Worm (Caenorhabditis elegans): ENCODE results near the gene C55A6.4.

The C55A6.4 gene

DNA sequence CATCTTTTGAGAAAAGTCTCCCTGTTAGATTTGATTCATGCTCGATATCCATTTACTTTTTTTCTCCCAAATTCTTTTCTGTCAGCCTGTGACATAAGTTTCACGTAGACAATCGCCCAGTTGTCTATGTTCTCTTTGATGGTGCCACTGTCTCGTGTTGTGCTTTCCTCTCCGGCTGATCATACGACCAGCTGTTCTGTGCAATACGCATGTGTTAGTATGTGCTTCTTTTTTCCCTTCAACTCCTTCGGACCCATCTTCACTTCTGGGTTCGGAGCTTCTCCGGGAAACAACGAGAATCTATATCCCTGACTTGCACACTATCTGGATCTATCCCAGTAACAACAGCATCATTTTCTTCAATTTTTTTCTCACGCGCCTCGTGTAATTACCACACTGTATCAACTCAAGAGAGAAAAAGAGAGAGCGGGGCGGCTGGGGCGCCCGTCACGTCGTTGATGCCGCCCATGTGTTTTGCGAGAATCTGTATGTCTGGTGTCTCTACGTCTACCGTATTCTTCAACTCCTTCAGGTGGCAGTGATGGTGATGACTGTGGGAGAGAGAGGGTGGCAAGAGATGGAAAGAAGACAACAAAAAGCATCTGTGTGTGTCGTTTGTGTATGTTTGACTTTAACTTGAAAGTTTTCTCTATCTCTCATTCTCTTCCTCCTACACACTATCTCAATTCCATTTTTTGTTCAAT lies 14.3 kb upstream of the C55A6.4 start (continued):
- TF ChIP-seq sea-2 (GFP tag; IDR thresholded peaks at IDR 0.05) = no peak
- peak; percentile 98 for TF ChIP-seq nhr-80 (tag; optimal IDR thresholded peaks at IDR 0.05)
- no peak for TF ChIP-seq fkh-3 (tag; optimal IDR thresholded peaks at IDR 0.05)
- TF ChIP-seq K12H6.12 (tag; optimal IDR thresholded peaks at IDR 0.05) = peak; percentile 76
- no peak for TF ChIP-seq F57C9.4 (tag; optimal IDR thresholded peaks at IDR 0.05)
- TF ChIP-seq ceh-79 (tag; optimal IDR thresholded peaks at IDR 0.05) = no peak
- no peak for TF ChIP-seq F49E8.2 (tag; optimal IDR thresholded peaks at IDR 0.05; ENCODE audit: insufficient read depth)
- TF ChIP-seq F10E7.11 (tag; optimal IDR thresholded peaks at IDR 0.05) = no peak
- TF ChIP-seq bed-2 (GFP tag; IDR thresholded peaks at IDR 0.05) = no peak
- TF ChIP-seq ztf-3 (GFP tag; optimal IDR thresholded peaks at IDR 0.05) = peak; percentile 34
- TF ChIP-seq madf-8 (GFP tag; conservative IDR thresholded peaks at IDR 0.05) = no peak
- no peak for TF ChIP-seq him-1 (tag; optimal IDR thresholded peaks at IDR 0.05)
- no peak for TF ChIP-seq B0035.1 (tag; optimal IDR thresholded peaks at IDR 0.05)
- no peak for TF ChIP-seq snpc-3.4 (tag; optimal IDR thresholded peaks at IDR 0.05)
- TF ChIP-seq snpc-1.1 (tag; optimal IDR thresholded peaks at IDR 0.05; ENCODE audit: insufficient read depth) = no peak
- no peak for TF ChIP-seq ztf-25 (GFP tag; IDR thresholded peaks at IDR 0.05)
- no peak for TF ChIP-seq B0019.2 (GFP tag; conservative IDR thresholded peaks at IDR 0.05)
- TF ChIP-seq sptf-2 (GFP tag; optimal IDR thresholded peaks at IDR 0.05) = no peak
- peak; percentile 85 for TF ChIP-seq F22D6.2 (tag; optimal IDR thresholded peaks at IDR 0.05)
- TF ChIP-seq pha-4 (tag; optimal IDR thresholded peaks at IDR 0.05) = no peak
- TF ChIP-seq lin-35 (GFP tag; optimal IDR thresholded peaks at IDR 0.05) = peak in 1 of 3 experiments; percentile 1
- TF ChIP-seq egrh-3 (GFP tag; IDR thresholded peaks at IDR 0.05) = no peak; the same call in 1 of the 2 replicates
- TF ChIP-seq nhr-179 (tag; optimal IDR thresholded peaks at IDR 0.05) = no peak
- TF ChIP-seq madf-3 (GFP tag; IDR thresholded peaks at IDR 0.05) = 0 out of 2 replicates have a peak, but pooled peaks have one; percentile 23
- no peak for TF ChIP-seq lsy-27 (tag; optimal IDR thresholded peaks at IDR 0.05; ENCODE audit: borderline replicate concordance, insufficient read depth)
- peak; percentile 69 for TF ChIP-seq chd-7 (tag; optimal IDR thresholded peaks at IDR 0.05)
- TF ChIP-seq rpc-1 (optimal IDR thresholded peaks at IDR 0.05) = no peak
- no peak for TF ChIP-seq rpc-1 (tag; optimal IDR thresholded peaks at IDR 0.05)
- no peak; the same call in 1 of the 2 replicates for TF ChIP-seq ekl-4 (GFP tag; IDR thresholded peaks at IDR 0.05)
- TF ChIP-seq pbrm-1 (GFP tag; IDR thresholded peaks at IDR 0.05) = 0 out of 2 replicates have a peak, but pooled peaks have one; percentile 50
- peak; percentile 40 for TF ChIP-seq ZK185.1 (tag; optimal IDR thresholded peaks at IDR 0.05; ENCODE audit: poor library complexity, severe bottlenecking)
- TF ChIP-seq Y95B8A.8 (GFP tag; IDR thresholded peaks at IDR 0.05) = no peak

- no peak for TF ChIP-seq mxl-1 (tag; optimal IDR thresholded peaks at IDR 0.05)
- peak; percentile 17 for TF ChIP-seq ztf-26 (tag; optimal IDR thresholded peaks at IDR 0.05)
- TF ChIP-seq lin-40 (tag; optimal IDR thresholded peaks at IDR 0.05) = peak; percentile 56
- peak; percentile 68 for TF ChIP-seq ceh-27 (GFP tag; optimal IDR thresholded peaks at IDR 0.05)
Observed at ce11 chrV:11531100-11531499, 13.4 kb upstream of the C55A6.4 start.

ce11 chrV:11529541-11529940 lies 11.9 kb upstream of the C55A6.4 start:
- TF ChIP-seq hmg-1.2 (GFP tag; IDR thresholded peaks at IDR 0.05) (no peak), ceh-40 (GFP tag; IDR thresholded peaks at IDR 0.05) (no peak), madf-8 (GFP tag; conservative IDR thresholded peaks at IDR 0.05) (no peak), F37B4.10 (GFP tag; IDR thresholded peaks at IDR 0.05) (no peak), egl-18 (GFP tag; IDR thresholded peaks at IDR 0.05) (no peak), lin-35 (GFP tag; optimal IDR thresholded peaks at IDR 0.05) (no peak), ztf-3 (GFP tag; optimal IDR thresholded peaks at IDR 0.05) (no peak), ama-1 (optimal IDR thresholded peaks at IDR 0.05) (no peak), ama-1 (GFP tag; optimal IDR thresholded peaks at IDR 0.05) (no peak), hlh-26 (GFP tag; conservative IDR thresholded peaks at IDR 0.05) (no peak), atf-7 (tag; optimal IDR thresholded peaks at IDR 0.05) (no peak), aptf-2 (GFP tag; conservative IDR thresholded peaks at IDR 0.05) (no peak)

Measured in whole organism, young adult.